Worm (Caenorhabditis elegans) whole organism, late embryonic: ENCODE results near the gene H12D21.10.
A peak's percentile ranks its signal among the peaks of the same experiment; 100 is the strongest.

ENCODE experiments used
- C08G9.2 ChIP-seq: sonication (generic microtip); optimal IDR thresholded peaks from 2 replicates; lab custom pipeline; 2016; ENCODE audit warnings: mild to moderate bottlenecking, missing genetic modification characterization, moderate library complexity, missing compliant biosample characterization
- C38D4.7 ChIP-seq: fragments of 200-800 bp; sonication (Bioruptor generic); optimal IDR thresholded peaks from 2 replicates; lab custom pipeline; 2018; ENCODE audit warnings: mild to moderate bottlenecking, missing genetic modification characterization, moderate library complexity, missing compliant biosample characterization
- F13H6.1 ChIP-seq: sonication (generic microtip); optimal IDR thresholded peaks from 2 replicates; lab custom pipeline; 2016; ENCODE audit warnings: missing genetic modification characterization, missing compliant biosample characterization
- K02D7.2 ChIP-seq: sonication (generic microtip); optimal IDR thresholded peaks from 2 replicates; lab custom pipeline; 2017; ENCODE audit warnings: mild to moderate bottlenecking, missing genetic modification characterization, missing compliant biosample characterization
- K09A11.1 ChIP-seq: sonication (generic microtip); optimal IDR thresholded peaks from 2 replicates; lab custom pipeline; 2017; ENCODE audit warnings: antibody characterized with exemption, mild to moderate bottlenecking, missing genetic modification characterization, missing compliant biosample characterization; ENCODE audit not compliant: insufficient read depth
- T23F11.4 ChIP-seq: fragments of 200-800 bp; sonication (Bioruptor generic); optimal IDR thresholded peaks from 2 replicates; lab custom pipeline; 2018; ENCODE audit warnings: mild to moderate bottlenecking, missing genetic modification characterization, missing compliant biosample characterization
- Y22D7AL.16 ChIP-seq: sonication (generic microtip); optimal IDR thresholded peaks from 2 replicates; lab custom pipeline; 2016; ENCODE audit warnings: missing genetic modification characterization, missing compliant biosample characterization
- ama-1 ChIP-seq: fragments of 150-350 bp; optimal IDR thresholded peaks from 2 replicates; lab custom pipeline; 2014
- ceh-14 ChIP-seq: sonication (generic microtip); optimal IDR thresholded peaks from 2 replicates; lab custom pipeline; 2016; ENCODE audit warnings: missing genotype, missing genetic modification characterization, missing compliant biosample characterization
- ceh-19 ChIP-seq: fragments of 200-800 bp; sonication (Bioruptor generic); optimal IDR thresholded peaks from 2 replicates; lab custom pipeline; 2018; ENCODE audit warnings: mild to moderate bottlenecking, missing genetic modification characterization, missing compliant biosample characterization
- ceh-31 ChIP-seq: sonication (generic microtip); optimal IDR thresholded peaks from 2 replicates; lab custom pipeline; 2016; ENCODE audit warnings: missing genetic modification characterization, missing compliant biosample characterization
- ceh-34 ChIP-seq: sonication (generic microtip); optimal IDR thresholded peaks from 2 replicates; lab custom pipeline; 2016; ENCODE audit warnings: mild to moderate bottlenecking, missing genetic modification characterization, missing compliant biosample characterization
- ceh-6 ChIP-seq: fragments of 200-800 bp; sonication (Bioruptor generic); optimal IDR thresholded peaks from 2 replicates; lab custom pipeline; 2018; ENCODE audit warnings: mild to moderate bottlenecking, missing genetic modification characterization, missing compliant biosample characterization
- dmd-4 ChIP-seq: sonication (generic microtip); optimal IDR thresholded peaks from 2 replicates; lab custom pipeline; 2016; ENCODE audit warnings: borderline replicate concordance, missing genetic modification characterization, missing compliant biosample characterization
- elt-2 ChIP-seq: sonication (generic microtip); optimal IDR thresholded peaks from 2 replicates; lab custom pipeline; 2016; ENCODE audit warnings: missing genetic modification reagents, missing genetic modification characterization, missing compliant biosample characterization
- eyg-1 ChIP-seq: sonication (generic microtip); optimal IDR thresholded peaks from 2 replicates; lab custom pipeline; 2016; ENCODE audit warnings: missing genotype, missing genetic modification characterization, missing compliant biosample characterization
- fkh-10 ChIP-seq: fragments of 150-350 bp; optimal IDR thresholded peaks from 2 replicates; lab custom pipeline; 2014; ENCODE audit warnings: missing biosample characterization, missing genetic modification reagents, missing genetic modification characterization
- fkh-6 ChIP-seq: sonication (generic microtip); optimal IDR thresholded peaks from 2 replicates; lab custom pipeline; 2016; ENCODE audit warnings: missing genetic modification characterization, missing compliant biosample characterization
- hlh-13 ChIP-seq: fragments of 200-800 bp; sonication (Bioruptor generic); optimal IDR thresholded peaks from 2 replicates; lab custom pipeline; 2018; ENCODE audit warnings: mild to moderate bottlenecking, missing genetic modification characterization, missing compliant biosample characterization
- hlh-30 ChIP-seq: sonication (generic microtip); optimal IDR thresholded peaks from 2 replicates; lab custom pipeline; 2017; ENCODE audit warnings: antibody characterized with exemption, missing genetic modification characterization, missing compliant biosample characterization; ENCODE audit not compliant: insufficient read depth
- madf-2 ChIP-seq: sonication (generic microtip); optimal IDR thresholded peaks from 2 replicates; lab custom pipeline; 2017; ENCODE audit warnings: missing genetic modification characterization, missing compliant biosample characterization
- nhr-11 ChIP-seq: fragments of 150-350 bp; optimal IDR thresholded peaks from 2 replicates; lab custom pipeline; 2014; ENCODE audit warnings: missing biosample characterization, missing genetic modification characterization
- nhr-232 ChIP-seq: sonication (generic microtip); optimal IDR thresholded peaks from 2 replicates; lab custom pipeline; 2016; ENCODE audit warnings: missing genetic modification characterization, missing compliant biosample characterization
- npax-4 ChIP-seq: sonication (generic microtip); optimal IDR thresholded peaks from 2 replicates; lab custom pipeline; 2016; ENCODE audit warnings: missing genetic modification characterization, missing compliant biosample characterization
- pag-3 ChIP-seq: sonication (generic microtip); optimal IDR thresholded peaks from 2 replicates; lab custom pipeline; 2016; ENCODE audit warnings: missing compliant biosample characterization, missing genetic modification characterization, borderline replicate concordance
- pax-1 ChIP-seq: fragments of 150-350 bp; optimal IDR thresholded peaks from 2 replicates; lab custom pipeline; 2014; ENCODE audit warnings: missing biosample characterization, missing genetic modification characterization
- pha-2 ChIP-seq: sonication (generic microtip); optimal IDR thresholded peaks from 2 replicates; lab custom pipeline; 2017; ENCODE audit warnings: mild to moderate bottlenecking, missing genetic modification characterization, missing compliant biosample characterization
- ref-2 ChIP-seq: sonication (generic microtip); optimal IDR thresholded peaks from 2 replicates; lab custom pipeline; 2016; ENCODE audit warnings: missing genetic modification characterization, missing compliant biosample characterization
- tbx-2 ChIP-seq: sonication (generic microtip); optimal IDR thresholded peaks from 2 replicates; lab custom pipeline; 2016; ENCODE audit warnings: missing genetic modification characterization, missing compliant biosample characterization
- tbx-7 ChIP-seq: sonication (generic microtip); optimal IDR thresholded peaks from 2 replicates; lab custom pipeline; 2016; ENCODE audit warnings: missing genotype, missing genetic modification characterization, missing compliant biosample characterization
- ttx-3 ChIP-seq: sonication (generic microtip); optimal IDR thresholded peaks from 2 replicates; lab custom pipeline; 2016; ENCODE audit warnings: missing genetic modification reagents, missing genetic modification characterization, missing compliant biosample characterization
- unc-3 ChIP-seq, 2 experiments: fragments of 200-800 bp in 1 of 2; sonication (Bioruptor generic) in 1 of 2; sonication (generic microtip) in 1 of 2; conservative IDR thresholded peaks in 1 of 2; optimal IDR thresholded peaks in 1 of 2; 2 replicates each; pipeline versions ENCODE4 v1.3.6 to Lab custom; 2016 to 2022; ENCODE audit warnings: missing compliant biosample characterization in 2 of 2, missing genetic modification characterization in 2 of 2, missing genetic modification reagents in 1 of 2
- unc-42 ChIP-seq: sonication (generic microtip); optimal IDR thresholded peaks from 2 replicates; lab custom pipeline; 2016; ENCODE audit warnings: missing genotype, missing genetic modification characterization, missing compliant biosample characterization
- unc-55 ChIP-seq: sonication (generic microtip); optimal IDR thresholded peaks from 2 replicates; lab custom pipeline; 2017; ENCODE audit warnings: missing biosample characterization, missing genetic modification reagents, missing genetic modification characterization
- unc-86 ChIP-seq: sonication (generic microtip); optimal IDR thresholded peaks from 2 replicates; lab custom pipeline; 2016; ENCODE audit warnings: missing genetic modification characterization, missing compliant biosample characterization
- zip-5 ChIP-seq: sonication (generic microtip); optimal IDR thresholded peaks from 2 replicates; lab custom pipeline; 2016; ENCODE audit warnings: missing genetic modification characterization, missing compliant biosample characterization

H12D21.10 gene

ce11 chrV:14899545-14899944 is at the start of gene H12D21.10:
Gene H12D21.10 (plus strand): TSS chrV:14899804.
- TF ChIP-seq dmd-4 (no peak), ref-2 (tag; lab: Kevin White, UChicago) (no peak), ceh-31 (tag; lab: Kevin White, UChicago) (peak; percentile 34), ceh-19 (GFP tag; lab: Kevin White, UChicago) (no peak), unc-42 (tag; lab: Kevin White, UChicago) (no peak)

ce11 chrV:14850530-14850929 is 49.1 kb upstream of the H12D21.10 start:
- TF ChIP-seq hlh-30 (tag; lab: Kevin White, UChicago): peak; percentile 47
- TF ChIP-seq elt-2: peak; percentile 72
- TF ChIP-seq unc-86 (tag; lab: Kevin White, UChicago): no peak
- TF ChIP-seq, all 69 proteins: peak for 2

- TF ChIP-seq ceh-31 (tag; lab: Kevin White, UChicago): peak; percentile 51
- TF ChIP-seq ceh-34 (tag; lab: Kevin White, UChicago): peak; percentile 44
- peak; percentile 39 for TF ChIP-seq tbx-2
- TF ChIP-seq T23F11.4: no peak
- TF ChIP-seq pag-3 (tag; lab: Kevin White, UChicago): no peak
- no peak for TF ChIP-seq C08G9.2 (tag; lab: Kevin White, UChicago)
- TF ChIP-seq fkh-6 (tag; lab: Kevin White, UChicago): no peak
- peak; percentile 60 for TF ChIP-seq unc-42 (tag; lab: Kevin White, UChicago)
- TF ChIP-seq C38D4.7 (GFP tag; lab: Kevin White, UChicago): no peak
- no peak for TF ChIP-seq ceh-14 (tag; lab: Kevin White, UChicago)
These were observed 48.4 kb upstream of the H12D21.10 start for ce11 chrV:14851206-14851605.

ce11 chrV:14851972-14852371 is 47.6 kb upstream of the H12D21.10 start:
- peak; percentile 15 for TF ChIP-seq elt-2
- TF ChIP-seq pha-2 (tag; lab: Kevin White, UChicago): no peak
- TF ChIP-seq, all 69 proteins: peak for 1

ce11 chrV:14852620-14853019 is 47.0 kb upstream of the H12D21.10 start:
- TF ChIP-seq ttx-3 (tag; lab: Kevin White, UChicago) (no peak), ama-1 (lab: Kevin White, UChicago) (no peak), unc-42 (tag; lab: Kevin White, UChicago) (peak; percentile 6), pha-2 (tag; lab: Kevin White, UChicago) (no peak)
- TF ChIP-seq, all 69 proteins: peak for 1

ce11 chrV:14853739-14854138 is 45.9 kb upstream of the H12D21.10 start:
- TF ChIP-seq Y22D7AL.16 (tag; lab: Kevin White, UChicago) (no peak), nhr-11 (tag; lab: Kevin White, UChicago) (no peak), unc-55 (no peak), tbx-2 (no peak), ceh-31 (tag; lab: Kevin White, UChicago) (no peak), madf-2 (tag; lab: Kevin White, UChicago) (no peak), unc-86 (tag; lab: Kevin White, UChicago) (no peak), ref-2 (tag; lab: Kevin White, UChicago) (no peak), F13H6.1 (tag; lab: Kevin White, UChicago) (no peak), T23F11.4 (no peak), ceh-6 (GFP tag; lab: Kevin White, UChicago) (no peak), fkh-10 (GFP tag; lab: Kevin White, UChicago) (no peak)
- TF ChIP-seq, all 69 proteins: peak for 0

ce11 chrV:14854261-14854660 is 45.3 kb upstream of the H12D21.10 start:
- TF ChIP-seq zip-5 (tag; lab: Kevin White, UChicago) (no peak), unc-42 (tag; lab: Kevin White, UChicago) (peak; percentile 84)

ce11 chrV:14855626-14856025 is 44.0 kb upstream of the H12D21.10 start:
- TF ChIP-seq K09A11.1 (tag; lab: Kevin White, UChicago) (no peak), fkh-6 (tag; lab: Kevin White, UChicago) (no peak), pax-1 (tag; lab: Kevin White, UChicago) (no peak), hlh-13 (peak; percentile 46), npax-4 (no peak), unc-3 (GFP tag; conservative IDR thresholded peaks at IDR 0.05; lab: Robert Waterston, UW) (no peak; the same call in 1 of the 2 replicates), unc-3 (tag; optimal IDR thresholded peaks at IDR 0.05; lab: Kevin White, UChicago) (peak; percentile 32), eyg-1 (tag; lab: Kevin White, UChicago) (no peak), tbx-7 (tag; lab: Kevin White, UChicago) (no peak), ceh-31 (tag; lab: Kevin White, UChicago) (no peak), unc-42 (tag; lab: Kevin White, UChicago) (no peak), hlh-30 (tag; lab: Kevin White, UChicago) (no peak), nhr-232 (tag; lab: Kevin White, UChicago) (peak; percentile 31), ceh-19 (GFP tag; lab: Kevin White, UChicago) (peak; percentile 44), K02D7.2 (no peak), madf-2 (tag; lab: Kevin White, UChicago) (peak; percentile 40), T23F11.4 (peak; percentile 45)
